Fruit fly (Drosophila melanogaster) whole organism, prepupa: ENCODE data around the gene CG7988.

Experiments used
- CG10631 ChIP-seq: fragments of 200-800 bp; sonication (Bioruptor generic); optimal IDR thresholded peaks from 2 replicates; lab custom pipeline; 2016; ENCODE audit warnings: missing biosample characterization, missing genetic modification characterization
- CG10669 ChIP-seq: fragments of 200-800 bp; sonication (Bioruptor generic); optimal IDR thresholded peaks from 3 replicates; lab custom pipeline; 2018; ENCODE audit warnings: missing biosample characterization, mild to moderate bottlenecking, missing genetic modification characterization, moderate library complexity
- CG11294 ChIP-seq: fragments of 200-800 bp; sonication (Bioruptor generic); IDR thresholded peaks from 2 replicates; pipeline ENCODE4 v1.3.6; 2022; ENCODE audit warnings: missing biosample characterization, missing genetic modification characterization
- CG11762 ChIP-seq: fragments of 200-800 bp; sonication (Bioruptor generic); optimal IDR thresholded peaks from 3 replicates; lab custom pipeline; 2016; ENCODE audit warnings: missing biosample characterization, missing genetic modification characterization; ENCODE audit not compliant: insufficient read depth
- CG11902 ChIP-seq: fragments of 200-800 bp; sonication (Bioruptor generic); optimal IDR thresholded peaks from 3 replicates; lab custom pipeline; 2016; ENCODE audit warnings: missing biosample characterization, missing genetic modification characterization
- CG15336 ChIP-seq: fragments of 200-800 bp; sonication (Bioruptor generic); IDR thresholded peaks from 2 replicates; pipeline ENCODE4 v1.3.6; 2022; ENCODE audit warnings: missing biosample characterization, missing genetic modification characterization
- CG1621 ChIP-seq: fragments of 200-800 bp; sonication (Bioruptor generic); optimal IDR thresholded peaks from 3 replicates; lab custom pipeline; 2018; ENCODE audit warnings: missing biosample characterization, mild to moderate bottlenecking, missing genetic modification characterization
- CG16779 ChIP-seq: fragments of 200-800 bp; sonication (Bioruptor generic); optimal IDR thresholded peaks from 3 replicates; lab custom pipeline; 2017; ENCODE audit warnings: missing biosample characterization, mild to moderate bottlenecking, missing genetic modification characterization
- CG31627 ChIP-seq: fragments of 200-800 bp; sonication (Bioruptor generic); optimal IDR thresholded peaks from 3 replicates; lab custom pipeline; 2016; ENCODE audit warnings: missing biosample characterization, missing genetic modification characterization
- CG32006 ChIP-seq: fragments of 200-800 bp; sonication (Bioruptor generic); optimal IDR thresholded peaks from 3 replicates; lab custom pipeline; 2017; ENCODE audit warnings: missing biosample characterization, mild to moderate bottlenecking, missing genetic modification characterization
- CG34406 ChIP-seq: fragments of 200-800 bp; sonication (Bioruptor generic); optimal IDR thresholded peaks from 3 replicates; lab custom pipeline; 2016; ENCODE audit warnings: missing biosample characterization, missing genetic modification characterization
- CG3919 ChIP-seq: fragments of 200-800 bp; sonication (Bioruptor generic); optimal IDR thresholded peaks from 3 replicates; lab custom pipeline; 2016; ENCODE audit warnings: missing biosample characterization, missing genetic modification characterization
- CG4318 ChIP-seq: fragments of 200-800 bp; sonication (Bioruptor generic); optimal IDR thresholded peaks from 3 replicates; lab custom pipeline; 2017; ENCODE audit warnings: missing biosample characterization, mild to moderate bottlenecking, missing genetic modification characterization
- CG6163 ChIP-seq: fragments of 200-800 bp; sonication (Bioruptor generic); IDR thresholded peaks from 3 replicates; pipeline ENCODE4 v1.3.6; 2022; ENCODE audit warnings: missing biosample characterization, missing genetic modification characterization
- CG6808 ChIP-seq: fragments of 200-800 bp; sonication (Bioruptor generic); optimal IDR thresholded peaks from 3 replicates; lab custom pipeline; 2017; ENCODE audit warnings: missing biosample characterization, missing genetic modification characterization, mild to moderate bottlenecking, moderate library complexity, missing genetic modification reagents
- CG6854 ChIP-seq: fragments of 200-800 bp; sonication (Bioruptor generic); optimal IDR thresholded peaks from 2 replicates; lab custom pipeline; 2017; ENCODE audit warnings: missing biosample characterization, mild to moderate bottlenecking, missing genetic modification characterization
- CG7368 ChIP-seq: fragments of 200-800 bp; sonication (Bioruptor generic); optimal IDR thresholded peaks from 3 replicates; lab custom pipeline; 2016; ENCODE audit warnings: missing biosample characterization, missing genetic modification characterization
- CG8119 ChIP-seq: fragments of 200-800 bp; sonication (Bioruptor generic); IDR thresholded peaks from 3 replicates; pipeline ENCODE4 v1.3.6; 2022; ENCODE audit warnings: missing biosample characterization, missing genetic modification characterization
- Eip75B ChIP-seq: fragments of 200-800 bp; sonication (Bioruptor generic); optimal IDR thresholded peaks from 3 replicates; lab custom pipeline; 2016; ENCODE audit warnings: missing biosample characterization, missing genetic modification characterization
- Eip93F ChIP-seq: fragments of 200-800 bp; sonication (Bioruptor generic); optimal IDR thresholded peaks from 2 replicates; lab custom pipeline; 2016; ENCODE audit warnings: missing biosample characterization, mild to moderate bottlenecking, missing genetic modification characterization
- Ets96B ChIP-seq: fragments of 200-800 bp; optimal IDR thresholded peaks from 2 replicates; lab custom pipeline; 2019; ENCODE audit warnings: missing biosample characterization, mild to moderate bottlenecking, missing genetic modification characterization, moderate library complexity
- Hr38 ChIP-seq: sonication (Bioruptor generic); optimal IDR thresholded peaks from 2 replicates; lab custom pipeline; 2016; ENCODE audit warnings: missing biosample characterization, missing genetic modification characterization
- Lpt ChIP-seq: fragments of 200-800 bp; sonication (Bioruptor generic); optimal IDR thresholded peaks from 3 replicates; lab custom pipeline; 2016; ENCODE audit warnings: missing biosample characterization, missing genetic modification characterization
- Smox ChIP-seq: fragments of 200-800 bp; sonication (Bioruptor generic); optimal IDR thresholded peaks from 3 replicates; lab custom pipeline; 2016; ENCODE audit warnings: missing biosample characterization, missing genetic modification characterization
- Sox102F ChIP-seq: fragments of 200-800 bp; sonication (Bioruptor generic); optimal IDR thresholded peaks from 2 replicates; lab custom pipeline; 2016; ENCODE audit warnings: missing biosample characterization, mild to moderate bottlenecking, missing genetic modification characterization
- Sox14 ChIP-seq: fragments of 200-800 bp; sonication (Bioruptor generic); optimal IDR thresholded peaks from 3 replicates; lab custom pipeline; 2016; ENCODE audit warnings: missing biosample characterization, missing genetic modification characterization
- achi ChIP-seq: fragments of 200-800 bp; sonication (Bioruptor generic); optimal IDR thresholded peaks from 3 replicates; lab custom pipeline; 2016; ENCODE audit warnings: missing biosample characterization, missing genetic modification characterization
- acj6 ChIP-seq: fragments of 200-800 bp; sonication (Bioruptor generic); optimal IDR thresholded peaks from 3 replicates; lab custom pipeline; 2016; ENCODE audit warnings: missing biosample characterization, missing genetic modification characterization
- cyc ChIP-seq: fragments of 200-800 bp; sonication (Bioruptor generic); optimal IDR thresholded peaks from 3 replicates; lab custom pipeline; 2016; ENCODE audit warnings: missing biosample characterization, missing genetic modification characterization
- dac ChIP-seq: fragments of 200-800 bp; sonication (Bioruptor generic); optimal IDR thresholded peaks from 2 replicates; lab custom pipeline; 2017; ENCODE audit warnings: missing biosample characterization, mild to moderate bottlenecking, missing genetic modification characterization
- dsx ChIP-seq: fragments of 200-800 bp; optimal IDR thresholded peaks from 3 replicates; lab custom pipeline; 2019; ENCODE audit warnings: missing biosample characterization, mild to moderate bottlenecking, missing genetic modification characterization, moderate library complexity; ENCODE audit not compliant: poor library complexity, severe bottlenecking
- eg ChIP-seq: fragments of 200-800 bp; sonication (Bioruptor generic); IDR thresholded peaks from 3 replicates; pipeline ENCODE4 v1.3.6; 2022; ENCODE audit warnings: missing biosample characterization, missing genetic modification characterization
- esn ChIP-seq: fragments of 200-800 bp; sonication (Bioruptor generic); optimal IDR thresholded peaks from 2 replicates; lab custom pipeline; 2016; ENCODE audit warnings: missing biosample characterization, mild to moderate bottlenecking, missing genetic modification characterization, moderate library complexity
- fd59A ChIP-seq: fragments of 200-800 bp; sonication (Bioruptor generic); optimal IDR thresholded peaks from 2 replicates; lab custom pipeline; 2017; ENCODE audit warnings: missing biosample characterization, mild to moderate bottlenecking, missing genetic modification characterization, missing genetic modification reagents
- fd85E ChIP-seq: fragments of 200-800 bp; sonication (Bioruptor generic); optimal IDR thresholded peaks from 3 replicates; lab custom pipeline; 2016; ENCODE audit warnings: missing biosample characterization, missing genetic modification characterization
- fkh ChIP-seq: fragments of 200-800 bp; sonication (Bioruptor generic); optimal IDR thresholded peaks from 3 replicates; lab custom pipeline; 2017; ENCODE audit warnings: missing biosample characterization, mild to moderate bottlenecking, missing genetic modification characterization, moderate library complexity
- lz ChIP-seq: fragments of 200-800 bp; sonication (Bioruptor generic); optimal IDR thresholded peaks from 3 replicates; lab custom pipeline; 2016; ENCODE audit warnings: missing biosample characterization, missing genetic modification characterization
- net ChIP-seq: fragments of 200-800 bp; sonication (Bioruptor generic); optimal IDR thresholded peaks from 3 replicates; lab custom pipeline; 2016; ENCODE audit warnings: missing biosample characterization, missing genetic modification characterization
- pdm3 ChIP-seq: fragments of 200-800 bp; sonication (Bioruptor generic); optimal IDR thresholded peaks from 3 replicates; lab custom pipeline; 2016; ENCODE audit warnings: missing biosample characterization, missing genetic modification characterization
- salr ChIP-seq, 2 experiments: fragments of 200-800 bp; sonication (Bioruptor generic); optimal IDR thresholded peaks; 3 replicates each; lab custom pipeline; 2016 to 2018; ENCODE audit warnings: missing biosample characterization in 2 of 2, missing genetic modification characterization in 2 of 2, mild to moderate bottlenecking in 1 of 2
- spab ChIP-seq: fragments of 200-800 bp; sonication (Bioruptor generic); optimal IDR thresholded peaks from 2 replicates; lab custom pipeline; 2017; ENCODE audit warnings: missing biosample characterization, mild to moderate bottlenecking, missing genetic modification characterization, missing genetic modification reagents
- ss ChIP-seq, 2 experiments: fragments of 200-800 bp; sonication (Bioruptor generic); optimal IDR thresholded peaks; 2 replicates in 1 of 2; 3 replicates in 1 of 2; lab custom pipeline; 2017 to 2018; ENCODE audit warnings: mild to moderate bottlenecking in 2 of 2, missing biosample characterization in 2 of 2, missing genetic modification characterization in 2 of 2, moderate library complexity in 1 of 2
- topi ChIP-seq: fragments of 200-800 bp; sonication (Bioruptor generic); optimal IDR thresholded peaks from 3 replicates; lab custom pipeline; 2016; ENCODE audit warnings: missing biosample characterization, missing genetic modification characterization
- vri ChIP-seq: fragments of 200-800 bp; sonication (Bioruptor generic); optimal IDR thresholded peaks from 3 replicates; lab custom pipeline; 2016; ENCODE audit warnings: missing biosample characterization, mild to moderate bottlenecking, missing genetic modification characterization

CG7988 gene

dm6 chr3R:18171983-18172967 is 48.1 kb upstream of the CG7988 start (continued):
- TF ChIP-seq spab (GFP tag; lab: Kevin White, UChicago): no peak
- TF ChIP-seq CG11902 (GFP tag; lab: Kevin White, UChicago): peak; percentile 50
- no peak for TF ChIP-seq CG10631 (GFP tag; lab: Kevin White, UChicago)
- no peak for TF ChIP-seq fkh (GFP tag; lab: Kevin White, UChicago)
- peak; percentile 79 for TF ChIP-seq CG4318 (GFP tag; lab: Kevin White, UChicago)
- peak; percentile 80 for TF ChIP-seq Sox14 (GFP tag; lab: Kevin White, UChicago)
- TF ChIP-seq CG11294: peak; percentile 58

dm6 chr3R:18183244-18183643 is 37.1 kb upstream of the CG7988 start, which contains the start of gene cdm:
Gene cdm, minus strand, starts transcription at chr3R:18183479.
- TF ChIP-seq CG16779 (tag; lab: Kevin White, UChicago): no peak
- TF ChIP-seq esn: peak; percentile 8
- TF ChIP-seq CG6163 (GFP tag; lab: Robert Waterston, UW): peak; percentile 19; the same call in 1 of the 3 replicates
- no peak for TF ChIP-seq Ets96B (tag; lab: Kevin White, UChicago)
- no peak for TF ChIP-seq CG11294
- no peak for TF ChIP-seq ss (GFP tag; optimal IDR thresholded peaks at IDR 0.05; lab: Kevin White, UChicago)
- no peak for TF ChIP-seq pdm3 (GFP tag; lab: Kevin White, UChicago)
- TF ChIP-seq vri (GFP tag; lab: Kevin White, UChicago): no peak

dm6 chr3R:18185385-18185784 is 34.9 kb upstream of the CG7988 start, which contains the start of the genes Arp5 and CG7208:
Gene Arp5, plus strand, starts transcription at chr3R:18185498.
Gene CG7208, minus strand, starts transcription at chr3R:18185715.
- TF ChIP-seq CG34406 (no peak), lz (GFP tag; lab: Kevin White, UChicago) (peak; percentile 62), fd85E (peak; percentile 10), spab (GFP tag; lab: Kevin White, UChicago) (no peak), CG3919 (GFP tag; lab: Kevin White, UChicago) (no peak), topi (peak; percentile 73), esn (peak; percentile 83), cyc (GFP tag; lab: Kevin White, UChicago) (peak; percentile 68), Hr38 (GFP tag; lab: Kevin White, UChicago) (no peak), Eip75B (GFP tag; lab: Kevin White, UChicago) (no peak), net (GFP tag; lab: Kevin White, UChicago) (no peak), CG15336 (no peak), CG31627 (GFP tag; lab: Kevin White, UChicago) (peak; percentile 71), Smox (GFP tag; lab: Kevin White, UChicago) (no peak), CG16779 (tag; lab: Kevin White, UChicago) (no peak), eg (GFP tag; lab: Robert Waterston, UW) (no peak; the same call in 2 of the 3 replicates), achi (GFP tag; lab: Kevin White, UChicago) (peak; percentile 79), CG11902 (GFP tag; lab: Kevin White, UChicago) (peak; percentile 14), fkh (GFP tag; lab: Kevin White, UChicago) (no peak), fd59A (no peak), CG11294 (no peak), Lpt (no peak), CG1621 (no peak), acj6 (GFP tag; lab: Kevin White, UChicago) (peak; percentile 69), CG4318 (GFP tag; lab: Kevin White, UChicago) (peak; percentile 34), CG10669 (GFP tag; lab: Kevin White, UChicago) (no peak), CG32006 (GFP tag; lab: Kevin White, UChicago) (no peak), CG7368 (no peak), dac (GFP tag; lab: Kevin White, UChicago) (no peak), Eip93F (GFP tag; lab: Kevin White, UChicago) (no peak), salr (GFP tag; optimal IDR thresholded peaks at IDR 0.05; lab: Kevin White, UChicago) (no peak), CG6808 (GFP tag; lab: Kevin White, UChicago) (no peak), CG8119 (GFP tag; lab: Robert Waterston, UW) (no peak; the same call in 2 of the 3 replicates), Sox102F (GFP tag; lab: Kevin White, UChicago) (no peak), CG11762 (GFP tag; lab: Kevin White, UChicago) (peak; percentile 36), pdm3 (GFP tag; lab: Kevin White, UChicago) (peak; percentile 76), CG6854 (no peak), dsx (no peak)
